Worm (Caenorhabditis elegans) whole organism, L4 larva: ENCODE results near the gene cyn-1.

Experiments
- F10B5.3 ChIP-seq: sonication (generic microtip); optimal IDR thresholded peaks from 2 replicates; lab custom pipeline; 2016; ENCODE audit warnings: mild to moderate bottlenecking, missing genetic modification characterization, missing compliant biosample characterization
- F26F4.8 ChIP-seq: fragments of 200-800 bp; sonication (Bioruptor generic); conservative IDR thresholded peaks from 2 replicates; pipeline ENCODE4 v1.3.6; 2022; ENCODE audit warnings: missing genetic modification characterization, missing compliant biosample characterization
- F37D6.2 ChIP-seq: sonication (generic microtip); optimal IDR thresholded peaks from 2 replicates; lab custom pipeline; 2016; ENCODE audit warnings: mild to moderate bottlenecking, missing genetic modification characterization, missing compliant biosample characterization
- F49E8.2 ChIP-seq: sonication (generic microtip); optimal IDR thresholded peaks from 2 replicates; lab custom pipeline; 2016; ENCODE audit warnings: missing compliant biosample characterization, mild to moderate bottlenecking, missing genetic modification characterization, borderline replicate concordance
- T20F7.1 ChIP-seq: fragments of 200-800 bp; sonication (Bioruptor generic); optimal IDR thresholded peaks from 2 replicates; lab custom pipeline; 2018; ENCODE audit warnings: mild to moderate bottlenecking, missing genetic modification characterization, missing compliant biosample characterization
- T26A8.4 ChIP-seq: fragments of 200-800 bp; sonication (Bioruptor generic); IDR thresholded peaks from 2 replicates; pipeline ENCODE4 v1.3.6; 2022; ENCODE audit warnings: missing genetic modification characterization, missing compliant biosample characterization
- ZK337.2 ChIP-seq: fragments of 200-800 bp; sonication (Bioruptor generic); IDR thresholded peaks from 2 replicates; pipeline ENCODE4 v1.3.6; 2022; ENCODE audit warnings: missing genetic modification reagents, missing genetic modification characterization, missing compliant biosample characterization
- aha-1 ChIP-seq: fragments of 150-350 bp; peaks from one replicate; lab custom pipeline; 2014; ENCODE audit warnings: missing biosample characterization, missing genetic modification characterization
- ama-1 ChIP-seq: fragments of 150-350 bp; optimal IDR thresholded peaks from 2 replicates; lab custom pipeline; 2014; ENCODE audit warnings: inconsistent platforms, mixed read lengths
- ceh-20 ChIP-seq: fragments of 200-800 bp; sonication (Bioruptor generic); IDR thresholded peaks from 2 replicates; pipeline ENCODE4 v1.3.6; 2022; ENCODE audit warnings: missing genetic modification reagents, missing genetic modification characterization, missing compliant biosample characterization
- ceh-28 ChIP-seq: fragments of 150-350 bp; optimal IDR thresholded peaks from 2 replicates; lab custom pipeline; 2014; ENCODE audit warnings: missing biosample characterization, missing genetic modification reagents, missing genetic modification characterization
- ceh-44 ChIP-seq: fragments of 200-800 bp; sonication (Bioruptor generic); IDR thresholded peaks from 2 replicates; pipeline ENCODE4 v1.3.6; 2022; ENCODE audit warnings: missing genetic modification reagents, missing genetic modification characterization, missing compliant biosample characterization
- ceh-62 ChIP-seq: sonication (generic microtip); optimal IDR thresholded peaks from 2 replicates; lab custom pipeline; 2017; ENCODE audit warnings: missing biosample characterization, missing genetic modification characterization
- ctbp-1 ChIP-seq: fragments of 200-800 bp; sonication (Bioruptor generic); IDR thresholded peaks from 2 replicates; pipeline ENCODE4 v1.3.6; 2022; ENCODE audit warnings: missing genetic modification reagents, missing genetic modification characterization, missing compliant biosample characterization
- daf-16 ChIP-seq, 3 experiments: sonication (generic microtip); optimal IDR thresholded peaks; 2 replicates each; lab custom pipeline; 2016 to 2017; ENCODE audit warnings: missing genetic modification characterization in 3 of 3, missing genetic modification reagents in 3 of 3, mild to moderate bottlenecking in 2 of 3, missing compliant biosample characterization in 2 of 3, missing biosample characterization in 1 of 3, moderate library complexity in 1 of 3
- dmd-6 ChIP-seq: fragments of 200-800 bp; sonication (Bioruptor generic); IDR thresholded peaks from 2 replicates; pipeline ENCODE4 v1.3.6; 2022; ENCODE audit warnings: missing genetic modification reagents, missing genetic modification characterization, missing compliant biosample characterization
- dmd-8 ChIP-seq: fragments of 200-800 bp; sonication (Bioruptor generic); IDR thresholded peaks from 2 replicates; pipeline ENCODE4 v1.3.6; 2022; ENCODE audit warnings: missing genetic modification characterization, missing compliant biosample characterization
- dpl-1 ChIP-seq: fragments of 150-350 bp; optimal IDR thresholded peaks from 2 replicates; lab custom pipeline; 2014; ENCODE audit warnings: missing biosample characterization, missing genetic modification reagents, missing genetic modification characterization
- dve-1 ChIP-seq: sonication (generic microtip); optimal IDR thresholded peaks from 2 replicates; lab custom pipeline; 2017; ENCODE audit warnings: antibody characterized with exemption, mild to moderate bottlenecking, missing genetic modification characterization, missing compliant biosample characterization; ENCODE audit not compliant: insufficient read depth
- fkh-10 ChIP-seq: fragments of 150-350 bp; optimal IDR thresholded peaks from 2 replicates; lab custom pipeline; 2014; ENCODE audit warnings: missing biosample characterization, missing genetic modification reagents, missing genetic modification characterization
- fos-1 ChIP-seq: fragments of 150-350 bp; optimal IDR thresholded peaks from 2 replicates; lab custom pipeline; 2014; ENCODE audit warnings: missing biosample characterization, missing genetic modification characterization
- gei-8 ChIP-seq: fragments of 200-800 bp; sonication (Bioruptor generic); optimal IDR thresholded peaks from 2 replicates; lab custom pipeline; 2018; ENCODE audit warnings: mild to moderate bottlenecking, missing genetic modification characterization, missing compliant biosample characterization
- hif-1 ChIP-seq, 2 experiments: sonication (generic microtip); optimal IDR thresholded peaks; 2 replicates each; lab custom pipeline; 2016 to 2017; ENCODE audit warnings: missing compliant biosample characterization in 2 of 2, missing genetic modification characterization in 2 of 2, missing genetic modification reagents in 2 of 2, missing genotype in 2 of 2, mild to moderate bottlenecking in 1 of 2
- hlh-11 ChIP-seq: fragments of 200-800 bp; sonication (Bioruptor generic); optimal IDR thresholded peaks from 2 replicates; lab custom pipeline; 2018; ENCODE audit warnings: mild to moderate bottlenecking, missing genetic modification characterization, missing compliant biosample characterization
- hlh-30 ChIP-seq: sonication (generic microtip); optimal IDR thresholded peaks from 2 replicates; lab custom pipeline; 2017; ENCODE audit warnings: antibody characterized with exemption, mild to moderate bottlenecking, missing genetic modification characterization, missing compliant biosample characterization; ENCODE audit not compliant: insufficient read depth
- hmg-1.1 ChIP-seq: fragments of 200-800 bp; sonication (Bioruptor generic); IDR thresholded peaks from 2 replicates; pipeline ENCODE4 v1.3.6; 2022; ENCODE audit warnings: missing genetic modification reagents, missing genetic modification characterization, missing compliant biosample characterization
- jun-1 ChIP-seq: fragments of 150-350 bp; optimal IDR thresholded peaks from 2 replicates; lab custom pipeline; 2014; ENCODE audit warnings: missing biosample characterization, missing genetic modification reagents, missing genetic modification characterization
- lin-38 ChIP-seq: fragments of 200-800 bp; sonication (Bioruptor generic); IDR thresholded peaks from 2 replicates; pipeline ENCODE4 v1.3.6; 2022; ENCODE audit warnings: missing genetic modification reagents, missing genetic modification characterization, missing compliant biosample characterization
- lsy-2 ChIP-seq, 2 experiments: fragments of 150-350 bp in 1 of 2; sonication (generic microtip) in 1 of 2; optimal IDR thresholded peaks; 2 replicates each; lab custom pipeline; 2014 to 2017; ENCODE audit warnings: missing biosample characterization in 2 of 2, missing genetic modification characterization in 2 of 2
- madf-9 ChIP-seq: fragments of 200-800 bp; sonication (Bioruptor generic); conservative IDR thresholded peaks from 2 replicates; pipeline ENCODE4 v1.3.6; 2022; ENCODE audit warnings: missing genetic modification reagents, missing genetic modification characterization, missing compliant biosample characterization
- mdt-29 ChIP-seq: fragments of 200-800 bp; sonication (Bioruptor generic); IDR thresholded peaks from 2 replicates; pipeline ENCODE4 v1.3.6; 2022; ENCODE audit warnings: missing genetic modification reagents, missing genetic modification characterization, missing compliant biosample characterization
- mep-1 ChIP-seq: fragments of 150-350 bp; sonication (generic microtip); optimal IDR thresholded peaks from 3 replicates; lab custom pipeline; 2014; ENCODE audit warnings: missing biosample characterization, missing genetic modification characterization
- nhr-102 ChIP-seq: sonication (generic microtip); optimal IDR thresholded peaks from 2 replicates; lab custom pipeline; 2016; ENCODE audit warnings: mild to moderate bottlenecking, missing genetic modification characterization, moderate library complexity, missing compliant biosample characterization
- nhr-11 ChIP-seq: fragments of 150-350 bp; optimal IDR thresholded peaks from 2 replicates; lab custom pipeline; 2014; ENCODE audit warnings: missing biosample characterization, missing genetic modification characterization
- nhr-111 ChIP-seq: fragments of 200-800 bp; sonication (Bioruptor generic); optimal IDR thresholded peaks from 2 replicates; lab custom pipeline; 2018; ENCODE audit warnings: mild to moderate bottlenecking, missing genetic modification characterization, missing compliant biosample characterization
- nhr-28 ChIP-seq: fragments of 150-350 bp; optimal IDR thresholded peaks from 2 replicates; lab custom pipeline; 2014; ENCODE audit warnings: missing biosample characterization, missing genetic modification characterization
- nhr-48 ChIP-seq: sonication (generic microtip); optimal IDR thresholded peaks from 2 replicates; lab custom pipeline; 2016; ENCODE audit warnings: mild to moderate bottlenecking, missing genetic modification characterization, missing compliant biosample characterization
- nhr-6 ChIP-seq: fragments of 150-350 bp; optimal IDR thresholded peaks from 2 replicates; lab custom pipeline; 2014; ENCODE audit warnings: missing biosample characterization, missing genetic modification characterization
- nhr-77 ChIP-seq: fragments of 150-350 bp; optimal IDR thresholded peaks from 2 replicates; lab custom pipeline; 2014; ENCODE audit warnings: missing biosample characterization, missing genetic modification characterization
- pha-4 ChIP-seq, 2 experiments: fragments of 150-350 bp in 1 of 2; fragments of 200-800 bp in 1 of 2; sonication (Bioruptor generic) in 1 of 2; IDR thresholded peaks in 1 of 2; optimal IDR thresholded peaks in 1 of 2; 2 replicates each; pipeline versions ENCODE4 v1.3.6 to Lab custom; 2014 to 2022; ENCODE audit warnings: missing genetic modification characterization in 2 of 2, missing genetic modification reagents in 2 of 2, missing biosample characterization in 1 of 2, missing compliant biosample characterization in 1 of 2
- rbr-2 ChIP-seq: sonication (generic microtip); optimal IDR thresholded peaks from 2 replicates; lab custom pipeline; 2016; ENCODE audit warnings: missing genotype, missing genetic modification characterization, missing compliant biosample characterization
- sdz-12 ChIP-seq: fragments of 200-800 bp; sonication (Bioruptor generic); optimal IDR thresholded peaks from 2 replicates; lab custom pipeline; 2018; ENCODE audit warnings: mild to moderate bottlenecking, missing genetic modification characterization, missing compliant biosample characterization
- spr-1 ChIP-seq: sonication (generic microtip); optimal IDR thresholded peaks from 2 replicates; lab custom pipeline; 2016; ENCODE audit warnings: mild to moderate bottlenecking, missing genetic modification characterization, missing compliant biosample characterization
- spr-3 ChIP-seq: fragments of 200-800 bp; sonication (Bioruptor generic); optimal IDR thresholded peaks from 2 replicates; lab custom pipeline; 2018; ENCODE audit warnings: mild to moderate bottlenecking, missing genetic modification characterization, missing compliant biosample characterization
- unc-130 ChIP-seq: sonication (generic microtip); optimal IDR thresholded peaks from 2 replicates; lab custom pipeline; 2016; ENCODE audit warnings: missing genetic modification reagents, missing genetic modification characterization, missing compliant biosample characterization
- zag-1 ChIP-seq: fragments of 150-350 bp; optimal IDR thresholded peaks from 2 replicates; lab custom pipeline; 2014; ENCODE audit warnings: missing biosample characterization, missing genetic modification characterization
- zfp-3 ChIP-seq: fragments of 200-800 bp; sonication (Bioruptor generic); conservative IDR thresholded peaks from 2 replicates; pipeline ENCODE4 v1.3.6; 2022; ENCODE audit warnings: missing genetic modification reagents, missing genetic modification characterization, missing compliant biosample characterization
- zip-2 ChIP-seq: fragments of 150-350 bp; optimal IDR thresholded peaks from 2 replicates; lab custom pipeline; 2014; ENCODE audit warnings: missing biosample characterization, missing genetic modification characterization
- ztf-7 ChIP-seq: fragments of 150-350 bp; optimal IDR thresholded peaks from 2 replicates; lab custom pipeline; 2014; ENCODE audit warnings: missing biosample characterization, missing genetic modification characterization

cyn-1 gene

ce11 chrV:14355738-14356368 is at the start of gene cyn-1:
Gene cyn-1, plus strand, starts transcription at chrV:14356076.
- TF ChIP-seq dve-1 (tag; lab: Kevin White, UChicago) (peak; percentile 85), sdz-12 (no peak), nhr-102 (tag; lab: Kevin White, UChicago) (peak; percentile 71), mep-1 (tag; lab: Kevin White, UChicago) (peak; percentile 86), T20F7.1 (GFP tag; lab: Kevin White, UChicago) (peak; percentile 72), zfp-3 (GFP tag; lab: Robert Waterston, UW) (no peak), aha-1 (tag; lab: Kevin White, UChicago) (peak; percentile 31), ama-1 (lab: Kevin White, UChicago) (peak; percentile 10), hmg-1.1 (peak; percentile 77), hlh-11 (tag; lab: Kevin White, UChicago) (peak; percentile 66), nhr-28 (peak; percentile 51), ceh-62 (tag; lab: Kevin White, UChicago) (no peak), lin-38 (GFP tag; lab: Robert Waterston, UW) (peak; percentile 84), spr-3 (GFP tag; lab: Kevin White, UChicago) (peak; percentile 17), zag-1 (tag; lab: Kevin White, UChicago) (peak; percentile 8), madf-9 (GFP tag; lab: Robert Waterston, UW) (peak; percentile 43; the same call in 1 of the 2 replicates), hif-1 (tag; optimal IDR thresholded peaks at IDR 0.05; lab: Kevin White, UChicago) (peak in 1 of 2 experiments; percentile 25), fos-1 (tag; lab: Kevin White, UChicago) (no peak), unc-130 (GFP tag; lab: Kevin White, UChicago) (peak; percentile 41), dpl-1 (GFP tag; lab: Kevin White, UChicago) (peak; percentile 97), spr-1 (peak; percentile 66), ceh-20 (GFP tag; lab: Robert Waterston, UW) (no peak), dmd-6 (GFP tag; lab: Robert Waterston, UW) (peak; percentile 55; the same call in 1 of the 2 replicates), nhr-48 (tag; lab: Kevin White, UChicago) (peak; percentile 24), lsy-2 (tag; optimal IDR thresholded peaks at IDR 0.05; lab: Kevin White, UChicago) (peak in 1 of 2 experiments; percentile 93), nhr-11 (peak; percentile 34), mdt-29 (GFP tag; lab: Robert Waterston, UW) (no peak), nhr-77 (tag; lab: Kevin White, UChicago) (peak; percentile 54), nhr-111 (no peak), rbr-2 (peak; percentile 73), ceh-28 (no peak), hlh-30 (tag; lab: Kevin White, UChicago) (peak; percentile 52), fkh-10 (GFP tag; lab: Kevin White, UChicago) (peak; percentile 69), pha-4 (GFP tag; IDR thresholded peaks at IDR 0.05; lab: Robert Waterston, UW) (peak; percentile 49; the same call in 1 of the 2 replicates), pha-4 (tag; optimal IDR thresholded peaks at IDR 0.05; lab: Kevin White, UChicago) (peak; percentile 72), dmd-8 (GFP tag; lab: Robert Waterston, UW) (no peak), F49E8.2 (tag; lab: Kevin White, UChicago) (peak; percentile 1), ztf-7 (tag; lab: Kevin White, UChicago) (peak; percentile 53), T26A8.4 (GFP tag; lab: Robert Waterston, UW) (peak; percentile 70), nhr-6 (tag; lab: Kevin White, UChicago) (peak; percentile 96), F37D6.2 (tag; lab: Kevin White, UChicago) (peak; percentile 40), ctbp-1 (GFP tag; lab: Robert Waterston, UW) (no peak; the same call in 1 of the 2 replicates), daf-16 (GFP tag; optimal IDR thresholded peaks at IDR 0.05; lab: Kevin White, UChicago) (no peak), daf-16 (tag; optimal IDR thresholded peaks at IDR 0.05; lab: Kevin White, UChicago) (peak; percentile 20), ZK337.2 (GFP tag; lab: Robert Waterston, UW) (no peak), jun-1 (tag; lab: Kevin White, UChicago) (peak; percentile 54), gei-8 (GFP tag; lab: Kevin White, UChicago) (no peak), F10B5.3 (tag; lab: Kevin White, UChicago) (peak; percentile 40), zip-2 (peak; percentile 38), ceh-44 (GFP tag; lab: Robert Waterston, UW) (no peak), F26F4.8 (GFP tag; lab: Robert Waterston, UW) (no peak)
